Worm (Caenorhabditis elegans) whole organism, dauer: ENCODE measurements around the gene Y49F6B.20.

Source experiments
- unc-62 ChIP-seq: sonication (generic microtip); optimal IDR thresholded peaks from 2 replicates; lab custom pipeline; 2017; ENCODE audit warnings: missing biosample characterization, missing genetic modification reagents, missing genetic modification characterization

Gene Y49F6B.20

ce11 chrII:3422938-3423337 lies 47.5 kb downstream of the Y49F6B.20 start:
- TF ChIP-seq unc-62 (GFP tag; lab: Kevin White, UChicago), result no peak
